Worm (Caenorhabditis elegans) whole organism, early embryonic: ENCODE results near the gene F19B10.3.

Experiments used
- ama-1 ChIP-seq: fragments of 150-350 bp; optimal IDR thresholded peaks from 2 replicates; lab custom pipeline; 2014
- sea-1 ChIP-seq: fragments of 200-800 bp; sonication (Bioruptor generic); conservative IDR thresholded peaks from 2 replicates; pipeline ENCODE4 v1.3.6; 2022; ENCODE audit warnings: missing genetic modification characterization, missing compliant biosample characterization
- tbx-11 ChIP-seq: fragments of 200-800 bp; sonication (Bioruptor generic); IDR thresholded peaks from 2 replicates; pipeline ENCODE4 v1.3.6; 2022; ENCODE audit warnings: missing genetic modification characterization, missing compliant biosample characterization
- tbx-37 ChIP-seq: fragments of 200-800 bp; sonication (Bioruptor generic); conservative IDR thresholded peaks from 2 replicates; pipeline ENCODE4 v1.3.6; 2022; ENCODE audit warnings: missing genetic modification reagents, missing genetic modification characterization, missing compliant biosample characterization

- TF ChIP-seq ama-1 (no peak), tbx-11 (GFP tag; lab: Robert Waterston, UW) (no peak), tbx-37 (GFP tag; lab: Robert Waterston, UW) (no peak), sea-1 (no peak)
These were observed 23.4 kb upstream of the F19B10.3 start, which contains the start of gene M151.1 for ce11 chrII:3641197-3641596.
